Fruit fly (Drosophila melanogaster) Kc167 (cell line): Measurements from ENCODE around the gene CG14073.

Experiments
- Myc ChIP-seq: fragments of >200 bp; optimal IDR thresholded peaks from 2 replicates; lab custom pipeline; 2017; ENCODE audit warnings: missing external identifiers
- Sin3A ChIP-seq: fragments of >200 bp; optimal IDR thresholded peaks from 2 replicates; lab custom pipeline; 2018; ENCODE audit warnings: missing external identifiers
- h ChIP-seq: fragments of >200 bp; optimal IDR thresholded peaks from 3 replicates; lab custom pipeline; 2018; ENCODE audit warnings: missing external identifiers
- psq ChIP-seq: fragments of >200 bp; optimal IDR thresholded peaks from 2 replicates; lab custom pipeline; 2017; ENCODE audit warnings: missing external identifiers

dm6 chr3L:18789203-18790018, 31.1 kb downstream of the CG14073 start:
- TF ChIP-seq Myc (no peak), h (no peak), psq (lab: Kevin White, UChicago) (no peak), Sin3A (lab: Kevin White, UChicago) (no peak)
